Fruit fly (Drosophila melanogaster) S2 (cell line): ENCODE measurements around the gene SerRS.

ENCODE experiments used
- CG8478 ChIP-seq: fragments of >200 bp; optimal IDR thresholded peaks from 2 replicates; lab custom pipeline; 2018
- CTCF ChIP-seq, 2 experiments: fragments of >200 bp; optimal IDR thresholded peaks; 2 replicates each; lab custom pipeline; 2018

dm6 chr2L:3005483-3005882 lies 31.7 kb downstream of the SerRS start:
- TF ChIP-seq CG8478 (no peak), CTCF (optimal IDR thresholded peaks at IDR 0.05; lab: Kevin White, UChicago) (no peak)
